Worm (Caenorhabditis elegans): ENCODE results near the gene ZK666.14.
A peak's percentile ranks its signal among the peaks of the same experiment; 100 is the strongest.

ZK666.14 gene

ce11 chrII:10446300-10446699 is 48.3 kb upstream of the ZK666.14 start:
- TF ChIP-seq mxl-3 (GFP tag; optimal IDR thresholded peaks at IDR 0.05), result peak; percentile 21
- TF ChIP-seq php-3 (GFP tag; IDR thresholded peaks at IDR 0.05), result peak; percentile 54; the same call in 1 of the 2 replicates
- peak; percentile 85 for TF ChIP-seq nhr-28 (tag; optimal IDR thresholded peaks at IDR 0.05)
- no peak for TF ChIP-seq lin-39 (tag; optimal IDR thresholded peaks at IDR 0.05)
- peak in 1 of 2 experiments; percentile 29 for TF ChIP-seq lsy-2 (tag; optimal IDR thresholded peaks at IDR 0.05)
- no peak for TF ChIP-seq sdz-12 (GFP tag; optimal IDR thresholded peaks at IDR 0.05)
- TF ChIP-seq nhr-77 (tag; optimal IDR thresholded peaks at IDR 0.05), result peak; percentile 79
- peak; percentile 90 for TF ChIP-seq hlh-30 (tag; optimal IDR thresholded peaks at IDR 0.05; ENCODE audit: insufficient read depth)
- TF ChIP-seq nhr-11 (tag; optimal IDR thresholded peaks at IDR 0.05), result peak; percentile 78
- TF ChIP-seq unc-62 (GFP tag; optimal IDR thresholded peaks at IDR 0.05 in 1 of 2), result peak in 1 of 2 experiments; percentile 97
- no peak for TF ChIP-seq unc-62 (tag; optimal IDR thresholded peaks at IDR 0.05)
- TF ChIP-seq mdt-29 (GFP tag; IDR thresholded peaks at IDR 0.05), result peak; percentile 77
- TF ChIP-seq mdl-1 (tag; optimal IDR thresholded peaks at IDR 0.05), result peak in 1 of 2 experiments; percentile 47
- peak; percentile 80 for TF ChIP-seq dve-1 (tag; optimal IDR thresholded peaks at IDR 0.05; ENCODE audit: insufficient read depth)
- TF ChIP-seq lin-13 (GFP tag; optimal IDR thresholded peaks at IDR 0.05), result no peak
- TF ChIP-seq ama-1 (optimal IDR thresholded peaks at IDR 0.05), result peak; percentile 69
- peak; percentile 71 for TF ChIP-seq dmd-6 (GFP tag; IDR thresholded peaks at IDR 0.05)
- TF ChIP-seq daf-16 (GFP tag; optimal IDR thresholded peaks at IDR 0.05), result peak in 1 of 2 experiments; percentile 55
- TF ChIP-seq daf-16 (tag; optimal IDR thresholded peaks at IDR 0.05), result peak; percentile 21
- TF ChIP-seq ceh-44 (GFP tag; IDR thresholded peaks at IDR 0.05), result no peak
- no peak for TF ChIP-seq dmd-9 (GFP tag; IDR thresholded peaks at IDR 0.05)
- no peak for TF ChIP-seq nhr-76 (tag; optimal IDR thresholded peaks at IDR 0.05)
- TF ChIP-seq hlh-11 (tag; optimal IDR thresholded peaks at IDR 0.05), result peak; percentile 86

ce11 chrII:10446814-10447213 is 47.8 kb upstream of the ZK666.14 start:
- TF ChIP-seq lin-39 (tag; optimal IDR thresholded peaks at IDR 0.05) (no peak), egl-43 (GFP tag; IDR thresholded peaks at IDR 0.05) (0 out of 2 replicates have a peak, but pooled peaks have one; percentile 14), sdz-12 (GFP tag; optimal IDR thresholded peaks at IDR 0.05) (peak; percentile 44), ceh-20 (GFP tag; IDR thresholded peaks at IDR 0.05) (0 out of 2 replicates have a peak, but pooled peaks have one; percentile 19), nhr-11 (tag; optimal IDR thresholded peaks at IDR 0.05) (peak; percentile 33), madf-5 (GFP tag; IDR thresholded peaks at IDR 0.05) (0 out of 4 replicates have a peak, but pooled peaks of 1 of the 2 experiments have one; percentile 11), aha-1 (tag) (peak; percentile 74), ceh-28 (tag; optimal IDR thresholded peaks at IDR 0.05) (no peak)

DNA sequence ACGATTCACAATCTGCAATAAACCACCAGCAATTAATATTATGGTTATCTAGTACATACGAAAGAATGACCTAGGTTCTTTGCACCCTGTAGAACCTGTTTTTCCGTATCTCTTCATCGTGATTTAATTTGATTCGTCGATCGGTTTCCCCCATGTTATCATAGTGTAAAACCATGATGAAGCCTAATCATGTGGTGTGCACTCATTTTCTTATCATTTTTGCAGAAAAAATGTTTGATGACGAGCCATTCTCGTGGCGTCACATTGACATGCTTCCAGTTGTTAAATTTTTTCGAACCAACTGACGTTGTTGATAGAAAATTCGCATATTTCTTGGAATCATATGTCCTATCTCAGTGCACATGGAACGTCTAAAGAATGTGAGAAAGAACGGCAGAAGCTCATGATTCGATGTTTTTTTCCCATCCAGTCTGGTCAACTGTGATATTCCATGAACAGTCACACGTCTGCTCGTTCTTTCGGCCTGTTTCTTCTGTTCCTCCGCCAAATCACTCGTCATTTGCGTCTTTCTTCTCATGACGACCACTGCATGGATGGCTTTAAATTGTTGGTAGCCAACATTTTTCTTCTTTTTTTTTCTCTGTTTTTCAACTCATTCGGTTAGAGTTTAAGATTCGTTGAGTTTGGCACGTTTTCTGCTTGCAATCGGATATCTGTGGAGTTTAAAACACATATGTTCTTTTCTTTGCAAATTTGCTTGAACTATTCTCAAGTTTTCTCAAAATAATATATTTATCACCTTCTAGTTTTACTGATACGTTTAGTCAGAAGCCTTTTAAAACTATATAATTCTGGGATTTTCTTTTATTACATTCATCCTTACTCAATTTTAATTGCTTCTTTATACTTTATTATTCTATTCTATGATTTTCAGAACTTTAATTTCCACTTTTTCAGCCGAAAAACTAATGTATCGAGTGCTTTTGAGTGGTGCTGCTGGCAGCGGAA is 46.9 kb upstream of the ZK666.14 start, which contains the start of gene ZK673.2:
Gene ZK673.2 (plus strand): TSS at position 919 of the 969 bp plus-strand sequence.
- TF ChIP-seq nhr-77 (tag; optimal IDR thresholded peaks at IDR 0.05) (peak; percentile 26), nhr-41 (GFP tag; IDR thresholded peaks at IDR 0.05) (peak; percentile 25; the same call in 1 of the 2 replicates), mep-1 (tag; optimal IDR thresholded peaks at IDR 0.05) (peak; percentile 11), hlh-11 (tag; optimal IDR thresholded peaks at IDR 0.05) (peak; percentile 89), hif-1 (tag; optimal IDR thresholded peaks at IDR 0.05) (peak in 1 of 2 experiments; percentile 72), zip-11 (GFP tag; IDR thresholded peaks at IDR 0.05) (no peak), nhr-237 (tag; optimal IDR thresholded peaks at IDR 0.05) (no peak), pha-4 (GFP tag; IDR thresholded peaks at IDR 0.05) (peak; percentile 6; the same call in 1 of the 2 replicates), pha-4 (tag; optimal IDR thresholded peaks at IDR 0.05) (no peak), ztf-7 (tag; optimal IDR thresholded peaks at IDR 0.05) (no peak), ceh-62 (tag; optimal IDR thresholded peaks at IDR 0.05) (no peak), ztf-11 (tag; optimal IDR thresholded peaks at IDR 0.05) (no peak), F44E2.7 (GFP tag; IDR thresholded peaks at IDR 0.05) (no peak), nhr-11 (tag; optimal IDR thresholded peaks at IDR 0.05) (peak; percentile 77), mxl-3 (GFP tag; optimal IDR thresholded peaks at IDR 0.05) (peak; percentile 85), Y5F2A.4 (GFP tag; optimal IDR thresholded peaks at IDR 0.05) (no peak), pqm-1 (tag; optimal IDR thresholded peaks at IDR 0.05) (peak; percentile 46), nhr-48 (tag; optimal IDR thresholded peaks at IDR 0.05) (peak; percentile 86), nhr-28 (tag; optimal IDR thresholded peaks at IDR 0.05) (peak; percentile 70), jun-1 (tag; optimal IDR thresholded peaks at IDR 0.05) (peak; percentile 10), madf-9 (GFP tag; conservative IDR thresholded peaks at IDR 0.05) (no peak), zag-1 (tag; optimal IDR thresholded peaks at IDR 0.05) (no peak), hlh-30 (tag; optimal IDR thresholded peaks at IDR 0.05; ENCODE audit: insufficient read depth) (peak; percentile 83), attf-4 (tag; optimal IDR thresholded peaks at IDR 0.05) (no peak), ama-1 (optimal IDR thresholded peaks at IDR 0.05) (peak; percentile 31)

Measured in whole organism, L4 larva.